Worm (Caenorhabditis elegans) whole organism, early embryonic: ENCODE data around the gene sdc-3.

Source experiments
- B0310.2 ChIP-seq: sonication (generic microtip); optimal IDR thresholded peaks from 2 replicates; lab custom pipeline; 2016; ENCODE audit warnings: mild to moderate bottlenecking, missing genetic modification characterization, missing compliant biosample characterization
- F13C5.2 ChIP-seq: sonication (generic microtip); optimal IDR thresholded peaks from 2 replicates; lab custom pipeline; 2017; ENCODE audit warnings: mild to moderate bottlenecking, missing genetic modification characterization, inconsistent platforms, missing compliant biosample characterization
- aly-1 ChIP-seq: sonication (generic microtip); optimal IDR thresholded peaks from 2 replicates; lab custom pipeline; 2016; ENCODE audit warnings: missing genetic modification characterization, missing compliant biosample characterization
- ama-1 ChIP-seq: fragments of 150-350 bp; optimal IDR thresholded peaks from 2 replicates; lab custom pipeline; 2014
- ceh-13 ChIP-seq: fragments of 200-800 bp; sonication (Bioruptor generic); optimal IDR thresholded peaks from 2 replicates; lab custom pipeline; 2018; ENCODE audit warnings: mild to moderate bottlenecking, missing genetic modification characterization, missing compliant biosample characterization
- ceh-36 ChIP-seq: sonication (generic microtip); optimal IDR thresholded peaks from 2 replicates; lab custom pipeline; 2016; ENCODE audit warnings: missing genetic modification characterization, inconsistent platforms, missing compliant biosample characterization
- ets-7 ChIP-seq: sonication (generic microtip); optimal IDR thresholded peaks from 2 replicates; lab custom pipeline; 2016; ENCODE audit warnings: missing genotype, missing genetic modification characterization, missing compliant biosample characterization
- flt-1 ChIP-seq: fragments of 200-800 bp; sonication (Bioruptor generic); IDR thresholded peaks from 2 replicates; pipeline ENCODE4 v1.3.6; 2022; ENCODE audit warnings: missing genetic modification characterization, missing compliant biosample characterization
- hmbx-1 ChIP-seq: sonication (generic microtip); optimal IDR thresholded peaks from 2 replicates; lab custom pipeline; 2016; ENCODE audit warnings: mild to moderate bottlenecking, missing genetic modification characterization, missing compliant biosample characterization
- hmg-4 ChIP-seq: fragments of 200-800 bp; sonication (Bioruptor generic); optimal IDR thresholded peaks from 2 replicates; lab custom pipeline; 2018; ENCODE audit warnings: mild to moderate bottlenecking, missing genetic modification characterization, missing compliant biosample characterization
- hnd-1 ChIP-seq: sonication (generic microtip); optimal IDR thresholded peaks from 2 replicates; lab custom pipeline; 2016; ENCODE audit warnings: missing genetic modification characterization, missing compliant biosample characterization
- pes-1 ChIP-seq: fragments of 200-800 bp; sonication (Bioruptor generic); IDR thresholded peaks from 2 replicates; pipeline ENCODE4 v1.3.6; 2022; ENCODE audit warnings: missing genetic modification reagents, missing genetic modification characterization, missing compliant biosample characterization
- scrt-1 ChIP-seq: fragments of 200-800 bp; sonication (Bioruptor generic); IDR thresholded peaks from 2 replicates; pipeline ENCODE4 v1.3.6; 2022; ENCODE audit warnings: missing genetic modification characterization, missing compliant biosample characterization
- sea-1 ChIP-seq: fragments of 200-800 bp; sonication (Bioruptor generic); conservative IDR thresholded peaks from 2 replicates; pipeline ENCODE4 v1.3.6; 2022; ENCODE audit warnings: missing genetic modification characterization, missing compliant biosample characterization
- tbx-11 ChIP-seq: fragments of 200-800 bp; sonication (Bioruptor generic); IDR thresholded peaks from 2 replicates; pipeline ENCODE4 v1.3.6; 2022; ENCODE audit warnings: missing genetic modification characterization, missing compliant biosample characterization
- tbx-37 ChIP-seq: fragments of 200-800 bp; sonication (Bioruptor generic); conservative IDR thresholded peaks from 2 replicates; pipeline ENCODE4 v1.3.6; 2022; ENCODE audit warnings: missing genetic modification reagents, missing genetic modification characterization, missing compliant biosample characterization
- tra-4 ChIP-seq: sonication (generic microtip); optimal IDR thresholded peaks from 2 replicates; lab custom pipeline; 2017; ENCODE audit warnings: missing genetic modification characterization, missing compliant biosample characterization

sdc-3 gene

DNA sequence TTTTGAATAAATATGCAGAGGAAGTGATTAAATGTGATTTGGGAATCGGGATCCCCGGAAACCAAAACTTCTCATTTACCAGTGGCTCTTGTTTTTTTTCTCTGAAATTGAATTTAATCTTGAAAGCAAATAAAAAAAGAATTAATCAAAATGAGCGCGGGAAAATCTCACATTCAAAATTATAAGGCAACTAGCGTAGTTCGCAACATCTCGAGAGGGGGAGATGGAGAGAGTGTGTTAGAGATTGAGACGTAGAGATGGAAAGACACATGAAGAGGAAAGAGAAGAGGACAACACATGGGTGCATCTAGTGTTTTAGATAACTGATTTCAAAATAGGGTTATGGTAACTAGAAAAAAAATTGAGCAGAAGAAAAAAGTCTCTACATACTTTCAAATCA, at the start of gene sdc-3:
TSS of gene sdc-3 (minus strand) at position 101 of the 400 bp plus-strand sequence.
- TF ChIP-seq sea-1 (no peak), hmbx-1 (tag; lab: Kevin White, UChicago) (no peak), aly-1 (no peak), tbx-11 (no peak)

DNA sequence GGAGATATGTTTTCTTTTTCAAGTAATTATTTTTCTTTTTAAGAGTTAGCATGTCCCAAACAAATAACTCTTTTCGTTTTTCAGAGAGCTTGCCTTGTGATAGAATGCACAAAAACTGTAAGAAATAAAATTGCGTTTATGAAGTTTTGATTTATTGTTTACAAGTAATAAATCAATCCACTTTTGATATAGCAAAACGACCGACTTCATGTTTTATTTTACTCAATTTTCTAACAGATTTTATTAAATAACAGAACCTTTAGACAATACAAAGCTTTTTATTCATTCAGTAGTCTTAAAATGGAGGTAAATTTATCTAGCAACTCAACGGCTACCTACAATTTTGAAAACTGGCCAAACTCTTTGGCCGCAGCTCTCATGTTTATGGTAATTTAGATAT, 46.7 kb upstream of the sdc-3 start, which contains the start of gene srx-78:
TSS of gene srx-78 (plus strand) at position 301 of the 400 bp plus-strand sequence.
- TF ChIP-seq ets-7 (tag; lab: Kevin White, UChicago) (no peak), tbx-11 (no peak), hmbx-1 (tag; lab: Kevin White, UChicago) (no peak), scrt-1 (GFP tag; lab: Robert Waterston, UW) (no peak), B0310.2 (tag; lab: Kevin White, UChicago) (no peak), tra-4 (no peak), aly-1 (no peak), tbx-37 (GFP tag; lab: Robert Waterston, UW) (no peak), ceh-13 (GFP tag; lab: Kevin White, UChicago) (no peak), hmg-4 (GFP tag; lab: Kevin White, UChicago) (no peak), flt-1 (no peak), pes-1 (GFP tag; lab: Robert Waterston, UW) (no peak), sea-1 (no peak), F13C5.2 (tag; lab: Kevin White, UChicago) (no peak), ama-1 (no peak), hnd-1 (tag; lab: Kevin White, UChicago) (no peak), ceh-36 (tag; lab: Kevin White, UChicago) (no peak)

DNA sequence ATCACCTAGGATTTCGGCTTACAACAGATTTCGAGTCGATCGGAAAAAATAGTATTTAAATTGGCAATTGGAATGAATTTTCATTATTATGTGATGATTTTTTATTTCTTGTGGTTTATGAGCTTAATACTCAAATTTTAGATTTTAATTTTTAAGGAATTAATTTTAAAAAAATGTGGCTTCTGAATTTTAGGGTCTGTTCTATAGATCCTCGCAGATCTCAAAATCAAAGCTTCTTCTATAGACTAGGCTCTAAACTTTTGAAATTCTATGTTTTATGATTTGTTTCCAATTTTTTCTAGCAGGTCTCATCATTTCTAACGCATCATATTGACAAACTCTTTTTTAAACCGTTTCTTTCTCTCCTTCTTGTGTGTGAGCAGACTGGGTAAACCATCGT, 44.7 kb upstream of the sdc-3 start, which contains the start of gene txt-12:
TSS of gene txt-12 (plus strand) at position 301 of the 400 bp plus-strand sequence.
- TF ChIP-seq tra-4 (no peak), sea-1 (no peak), flt-1 (no peak), scrt-1 (GFP tag; lab: Robert Waterston, UW) (no peak), aly-1 (no peak), F13C5.2 (tag; lab: Kevin White, UChicago) (no peak), B0310.2 (tag; lab: Kevin White, UChicago) (no peak), hmbx-1 (tag; lab: Kevin White, UChicago) (no peak)

DNA sequence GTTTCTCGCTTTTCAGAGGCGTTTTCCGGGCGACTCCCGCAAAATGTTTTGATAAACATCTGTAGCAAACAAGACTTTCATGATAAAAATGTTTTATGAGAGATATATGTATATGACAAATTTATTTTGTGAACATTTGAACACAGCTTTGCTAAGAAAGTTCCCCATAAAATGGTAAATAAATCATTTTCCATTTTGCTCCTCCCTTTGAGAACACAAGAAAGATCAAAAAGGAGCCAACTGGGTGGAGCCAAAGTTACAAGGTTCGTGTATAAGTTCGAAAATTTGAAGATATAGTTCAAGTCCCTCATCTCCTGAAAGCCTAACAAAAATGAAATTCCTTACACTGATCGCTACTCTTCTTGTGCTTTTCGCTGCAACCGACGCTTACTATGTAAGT, 42.5 kb upstream of the sdc-3 start, which contains the start of gene C01G10.17:
TSS of gene C01G10.17 (plus strand) at position 301 of the 400 bp plus-strand sequence.
- TF ChIP-seq hnd-1 (tag; lab: Kevin White, UChicago) (no peak), aly-1 (no peak), hmbx-1 (tag; lab: Kevin White, UChicago) (no peak), tbx-11 (no peak), F13C5.2 (tag; lab: Kevin White, UChicago) (no peak), tra-4 (no peak), pes-1 (GFP tag; lab: Robert Waterston, UW) (no peak), ceh-36 (tag; lab: Kevin White, UChicago) (no peak), sea-1 (no peak), ets-7 (tag; lab: Kevin White, UChicago) (no peak), B0310.2 (tag; lab: Kevin White, UChicago) (no peak), tbx-37 (GFP tag; lab: Robert Waterston, UW) (no peak), hmg-4 (GFP tag; lab: Kevin White, UChicago) (no peak), ceh-13 (GFP tag; lab: Kevin White, UChicago) (no peak), flt-1 (no peak)

DNA sequence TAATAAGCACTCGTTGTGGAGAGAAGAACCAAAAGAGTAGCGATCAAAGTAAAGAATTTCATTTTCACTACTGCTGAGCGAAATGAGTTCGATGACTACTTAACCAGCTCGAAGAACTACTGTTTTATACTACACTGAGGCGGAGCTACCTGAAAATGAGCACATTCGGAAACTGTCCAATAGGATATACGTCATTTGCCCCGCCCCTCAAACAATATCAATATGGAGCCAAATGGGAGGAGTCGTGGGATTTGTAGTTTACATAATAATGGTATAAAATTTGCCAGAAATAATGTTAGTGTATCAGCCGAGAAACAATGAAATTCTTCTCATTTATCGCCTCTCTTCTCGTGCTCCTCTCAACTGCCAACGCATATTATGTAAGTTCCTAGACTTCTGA, 41.4 kb upstream of the sdc-3 start, which contains the start of the genes C01G10.5 and C01G10.4:
TSS of gene C01G10.5 (minus strand) at position 101 of the 400 bp plus-strand sequence.
TSS of gene C01G10.4 (plus strand) at position 303 of the 400 bp plus-strand sequence.
- TF ChIP-seq flt-1 (no peak), scrt-1 (GFP tag; lab: Robert Waterston, UW) (no peak), F13C5.2 (tag; lab: Kevin White, UChicago) (no peak), pes-1 (GFP tag; lab: Robert Waterston, UW) (no peak), tbx-37 (GFP tag; lab: Robert Waterston, UW) (no peak), ceh-13 (GFP tag; lab: Kevin White, UChicago) (no peak), sea-1 (no peak), hmbx-1 (tag; lab: Kevin White, UChicago) (no peak), ama-1 (no peak), hmg-4 (GFP tag; lab: Kevin White, UChicago) (no peak), B0310.2 (tag; lab: Kevin White, UChicago) (no peak), tra-4 (no peak), ceh-36 (tag; lab: Kevin White, UChicago) (no peak), tbx-11 (no peak), hnd-1 (tag; lab: Kevin White, UChicago) (no peak), ets-7 (tag; lab: Kevin White, UChicago) (no peak), aly-1 (no peak)

DNA sequence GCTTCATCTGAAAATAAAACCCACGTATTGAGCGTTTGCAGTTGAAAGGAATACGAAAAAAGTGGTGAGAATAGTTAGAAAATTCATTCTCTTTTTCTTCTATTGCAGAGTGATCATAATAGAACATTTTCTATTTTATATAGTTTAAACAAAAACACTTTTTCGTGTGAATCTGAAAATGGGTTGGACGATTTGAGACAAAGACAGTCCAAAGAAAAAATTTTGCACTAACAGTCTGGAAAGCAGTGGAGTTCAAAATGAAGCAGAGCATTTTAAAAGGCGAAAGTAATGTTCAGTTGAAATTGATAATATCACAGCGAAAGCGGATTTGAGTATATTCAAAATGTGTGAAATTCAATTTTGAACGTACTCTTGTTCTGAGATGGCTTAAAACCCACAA, 40.6 kb upstream of the sdc-3 start, which contains the start of gene C01G10.18:
TSS of gene C01G10.18 (minus strand) at position 101 of the 400 bp plus-strand sequence.
- TF ChIP-seq ets-7 (tag; lab: Kevin White, UChicago) (no peak), B0310.2 (tag; lab: Kevin White, UChicago) (no peak), ceh-13 (GFP tag; lab: Kevin White, UChicago) (no peak), sea-1 (no peak), ceh-36 (tag; lab: Kevin White, UChicago) (no peak), tra-4 (no peak), tbx-37 (GFP tag; lab: Robert Waterston, UW) (no peak), tbx-11 (no peak), hmbx-1 (tag; lab: Kevin White, UChicago) (no peak), hnd-1 (tag; lab: Kevin White, UChicago) (no peak), flt-1 (no peak), scrt-1 (GFP tag; lab: Robert Waterston, UW) (no peak), ama-1 (no peak), F13C5.2 (tag; lab: Kevin White, UChicago) (no peak), hmg-4 (GFP tag; lab: Kevin White, UChicago) (no peak), pes-1 (GFP tag; lab: Robert Waterston, UW) (no peak)

DNA sequence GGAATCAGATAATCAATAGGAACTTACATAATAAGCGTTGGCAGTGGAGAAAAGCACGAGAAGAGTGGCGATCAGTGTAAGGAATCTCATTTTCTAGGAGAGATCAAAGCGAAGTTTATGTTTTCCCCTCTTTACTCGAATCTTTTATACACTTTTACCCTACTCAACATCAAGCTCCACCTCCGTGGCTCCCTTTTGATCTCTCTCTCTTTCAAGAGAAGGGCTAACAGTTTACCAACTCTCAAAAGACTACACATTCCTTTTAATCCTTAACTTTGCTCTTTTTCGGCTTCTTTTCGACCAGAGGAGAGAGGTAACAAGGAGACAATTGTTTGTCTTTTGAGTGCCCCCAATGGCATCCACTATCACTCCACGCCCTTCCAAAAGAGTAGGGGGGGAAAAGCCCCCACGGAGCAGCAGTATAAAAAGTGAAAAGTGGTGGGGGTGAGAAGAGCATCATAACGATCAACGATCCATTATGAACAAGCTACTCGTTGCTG, 39.2 kb upstream of the sdc-3 start, which contains the start of the genes C01G10.15 and C01G10.6:
TSS of gene C01G10.15 (minus strand) at position 101 of the 500 bp plus-strand sequence.
TSS of gene C01G10.6 (plus strand) at position 450 of the 500 bp plus-strand sequence.
- TF ChIP-seq tbx-37 (GFP tag; lab: Robert Waterston, UW), result no peak
- no peak for TF ChIP-seq hmbx-1 (tag; lab: Kevin White, UChicago)
- no peak for TF ChIP-seq scrt-1 (GFP tag; lab: Robert Waterston, UW)
- TF ChIP-seq pes-1 (GFP tag; lab: Robert Waterston, UW), result no peak
- no peak for TF ChIP-seq B0310.2 (tag; lab: Kevin White, UChicago)
- TF ChIP-seq ets-7 (tag; lab: Kevin White, UChicago), result no peak
- TF ChIP-seq ceh-13 (GFP tag; lab: Kevin White, UChicago), result no peak
- no peak for TF ChIP-seq tbx-11
- no peak for TF ChIP-seq ceh-36 (tag; lab: Kevin White, UChicago)
- no peak for TF ChIP-seq F13C5.2 (tag; lab: Kevin White, UChicago)
- no peak for TF ChIP-seq aly-1
